Fruit fly (Drosophila melanogaster) whole organism, embryonic: ENCODE data around the gene CG3587.

Source experiments
- Abd-B ChIP-seq: fragments of 200-800 bp; sonication (Bioruptor generic); optimal IDR thresholded peaks from 2 replicates; lab custom pipeline; 2018; ENCODE audit warnings: missing biosample characterization, mild to moderate bottlenecking, missing genetic modification characterization, moderate library complexity
- Adf1 ChIP-seq: fragments of 200-800 bp; sonication (Bioruptor generic); IDR thresholded peaks from 2 replicates; pipeline ENCODE4 v1.3.6; 2022; ENCODE audit warnings: missing biosample characterization, missing genetic modification characterization
- Blimp-1 ChIP-seq: fragments of 200-800 bp; sonication (Bioruptor generic); optimal IDR thresholded peaks from 3 replicates; lab custom pipeline; 2018; ENCODE audit warnings: missing biosample characterization, missing genetic modification characterization, mild to moderate bottlenecking, moderate library complexity, missing genetic modification reagents
- CG11695 ChIP-seq: fragments of 200-800 bp; sonication (Bioruptor generic); IDR thresholded peaks from 3 replicates; pipeline ENCODE4 v1.3.6; 2022; ENCODE audit warnings: missing biosample characterization, missing genetic modification characterization
- CG16815 ChIP-seq: fragments of 200-800 bp; sonication (Bioruptor generic); optimal IDR thresholded peaks from 3 replicates; lab custom pipeline; 2017; ENCODE audit warnings: missing biosample characterization, mild to moderate bottlenecking, missing genetic modification characterization
- CG17568 ChIP-seq: fragments of 200-800 bp; sonication (Bioruptor generic); optimal IDR thresholded peaks from 2 replicates; lab custom pipeline; 2018; ENCODE audit warnings: missing biosample characterization, mild to moderate bottlenecking, missing genetic modification characterization, moderate library complexity
- CG1832 ChIP-seq: fragments of 200-800 bp; sonication (Bioruptor generic); optimal IDR thresholded peaks from 2 replicates; lab custom pipeline; 2017; ENCODE audit warnings: missing biosample characterization, mild to moderate bottlenecking, missing genetic modification characterization, inconsistent platforms
- CG31365 ChIP-seq: fragments of 200-800 bp; sonication (Bioruptor generic); optimal IDR thresholded peaks from 2 replicates; lab custom pipeline; 2018; ENCODE audit warnings: missing biosample characterization, mild to moderate bottlenecking, missing genetic modification characterization
- CG32772 ChIP-seq: fragments of 200-800 bp; sonication (Bioruptor generic); IDR thresholded peaks from 2 replicates; pipeline ENCODE4 v1.3.6; 2022; ENCODE audit warnings: missing biosample characterization, missing genetic modification characterization
- CG4328 ChIP-seq: fragments of 200-800 bp; sonication (Bioruptor generic); optimal IDR thresholded peaks from 3 replicates; lab custom pipeline; 2017; ENCODE audit warnings: missing biosample characterization, missing genetic modification reagents, missing genetic modification characterization
- CG5180 ChIP-seq: fragments of 200-800 bp; sonication (Bioruptor generic); optimal IDR thresholded peaks from 3 replicates; lab custom pipeline; 2017; ENCODE audit warnings: missing biosample characterization, missing genetic modification characterization, mild to moderate bottlenecking, moderate library complexity, missing genetic modification reagents
- CG6254 ChIP-seq: fragments of 200-800 bp; sonication (Bioruptor generic); optimal IDR thresholded peaks from 3 replicates; lab custom pipeline; 2017; ENCODE audit warnings: mild to moderate bottlenecking, missing biosample characterization, missing genetic modification reagents, missing genetic modification characterization
- CG9797 ChIP-seq: fragments of 200-800 bp; sonication (Bioruptor generic); optimal IDR thresholded peaks from 3 replicates; lab custom pipeline; 2018; ENCODE audit warnings: missing biosample characterization, mild to moderate bottlenecking, missing genetic modification characterization
- D ChIP-seq, 2 experiments: fragments of 200-800 bp in 1 of 2; fragments of >200 bp in 1 of 2; sonication (Bioruptor generic) in 1 of 2; optimal IDR thresholded peaks; 2 replicates in 1 of 2; 3 replicates in 1 of 2; lab custom pipeline; 2017; ENCODE audit warnings: mild to moderate bottlenecking in 1 of 2, missing biosample characterization in 1 of 2, missing genetic modification characterization in 1 of 2, missing genetic modification reagents in 1 of 2
- Dip2 ChIP-seq: fragments of 200-800 bp; sonication (Bioruptor generic); IDR thresholded peaks from 2 replicates; pipeline ENCODE4 v1.3.6; 2022; ENCODE audit warnings: missing biosample characterization, missing genetic modification characterization
- Drgx ChIP-seq: fragments of 200-800 bp; sonication (Bioruptor generic); IDR thresholded peaks from 2 replicates; pipeline ENCODE4 v1.3.6; 2022; ENCODE audit warnings: missing biosample characterization, missing genetic modification characterization
- Gug ChIP-seq: fragments of 200-800 bp; sonication (Bioruptor generic); IDR thresholded peaks from 4 replicates; pipeline ENCODE4 v1.3.6; 2022; ENCODE audit warnings: missing biosample characterization, missing genetic modification characterization
- Hr51 ChIP-seq, 2 experiments: fragments of 200-800 bp; sonication (Bioruptor generic); optimal IDR thresholded peaks; 2 replicates in 1 of 2; 3 replicates in 1 of 2; lab custom pipeline; 2016 to 2018; ENCODE audit warnings: missing biosample characterization in 2 of 2, missing genetic modification characterization in 2 of 2, mild to moderate bottlenecking in 1 of 2, moderate library complexity in 1 of 2
- Hr78 ChIP-seq, 2 experiments: fragments of 200-800 bp in 1 of 2; fragments of >200 bp in 1 of 2; sonication (Bioruptor generic) in 1 of 2; optimal IDR thresholded peaks; 2 replicates each; lab custom pipeline; 2017 to 2019; ENCODE audit warnings: missing biosample characterization in 2 of 2, missing genetic modification characterization in 2 of 2, mild to moderate bottlenecking in 1 of 2, moderate library complexity in 1 of 2
- Mad ChIP-seq: fragments of 200-800 bp; sonication (Bioruptor generic); optimal IDR thresholded peaks from 2 replicates; lab custom pipeline; 2016; ENCODE audit warnings: missing biosample characterization, missing genetic modification characterization
- Med ChIP-seq: fragments of 200-800 bp; sonication (Bioruptor generic); peaks from one replicate; lab custom pipeline; 2016; ENCODE audit warnings: missing biosample characterization, missing genetic modification characterization, mild to moderate bottlenecking, inconsistent platforms, moderate library complexity
- Stat92E ChIP-seq, 3 experiments: fragments of >200 bp in 2 of 3; fragments of 200-800 bp in 1 of 3; sonication (Bioruptor generic) in 1 of 3; optimal IDR thresholded peaks; 2 replicates each; lab custom pipeline; 2017 to 2019; ENCODE audit warnings: missing biosample characterization in 3 of 3, missing genetic modification characterization in 3 of 3, mild to moderate bottlenecking in 1 of 3, moderate library complexity in 1 of 3
- Trl ChIP-seq, 3 experiments: fragments of >200 bp in 2 of 3; fragments of 200-800 bp in 1 of 3; sonication (Bioruptor generic) in 1 of 3; optimal IDR thresholded peaks; 2 replicates in 1 of 3; 3 replicates in 2 of 3; lab custom pipeline; 2016 to 2017; ENCODE audit warnings: missing biosample characterization in 1 of 3, missing genetic modification characterization in 1 of 3
- ap ChIP-seq: fragments of 200-800 bp; sonication (Bioruptor generic); IDR thresholded peaks from 2 replicates; pipeline ENCODE4 v1.3.6; 2022; ENCODE audit warnings: missing biosample characterization, missing genetic modification characterization
- bbx ChIP-seq: fragments of 200-800 bp; sonication (Bioruptor generic); IDR thresholded peaks from 2 replicates; pipeline ENCODE4 v1.3.6; 2022; ENCODE audit warnings: missing biosample characterization, missing genetic modification characterization; ENCODE audit not compliant: partially characterized antibody
- bigmax ChIP-seq: fragments of 200-800 bp; sonication (Bioruptor generic); optimal IDR thresholded peaks from 2 replicates; lab custom pipeline; 2018; ENCODE audit warnings: missing biosample characterization, mild to moderate bottlenecking, missing genetic modification characterization
- cg ChIP-seq: fragments of 200-800 bp; sonication (Bioruptor generic); optimal IDR thresholded peaks from 3 replicates; lab custom pipeline; 2019; ENCODE audit warnings: missing biosample characterization, mild to moderate bottlenecking, missing genetic modification characterization, moderate library complexity
- crol ChIP-seq: fragments of 200-800 bp; sonication (Bioruptor generic); IDR thresholded peaks from 2 replicates; pipeline ENCODE4 v1.3.6; 2022; ENCODE audit warnings: missing biosample characterization, missing genetic modification characterization
- dan ChIP-seq: fragments of 200-800 bp; sonication (Bioruptor generic); IDR thresholded peaks from 2 replicates; pipeline ENCODE4 v1.3.6; 2022; ENCODE audit warnings: missing biosample characterization, missing genetic modification characterization
- dmrt11E ChIP-seq: fragments of 200-800 bp; sonication (Bioruptor generic); optimal IDR thresholded peaks from 3 replicates; lab custom pipeline; 2018; ENCODE audit warnings: missing biosample characterization, mild to moderate bottlenecking, missing genetic modification characterization, moderate library complexity
- eve ChIP-seq, 2 experiments: fragments of >200 bp; optimal IDR thresholded peaks; 2 replicates each; lab custom pipeline; 2017; ENCODE audit warnings: missing biosample characterization in 2 of 2, missing genetic modification characterization in 2 of 2
- jumu ChIP-seq: fragments of 200-800 bp; sonication (Bioruptor generic); optimal IDR thresholded peaks from 3 replicates; lab custom pipeline; 2016; ENCODE audit warnings: missing biosample characterization, missing genetic modification characterization
- klu ChIP-seq: fragments of 200-800 bp; sonication (Bioruptor generic); IDR thresholded peaks from 2 replicates; pipeline ENCODE4 v1.3.6; 2022; ENCODE audit warnings: missing biosample characterization, missing genetic modification characterization
- peb ChIP-seq: fragments of 200-800 bp; sonication (Bioruptor generic); IDR thresholded peaks from 2 replicates; pipeline ENCODE4 v1.3.6; 2022; ENCODE audit warnings: missing biosample characterization, missing genetic modification characterization
- sens ChIP-seq: fragments of 200-800 bp; sonication (Bioruptor generic); peaks from one replicate; lab custom pipeline; 2016; ENCODE audit warnings: missing biosample characterization, missing genetic modification characterization
- sisA ChIP-seq: fragments of 200-800 bp; sonication (Bioruptor generic); IDR thresholded peaks from 2 replicates; pipeline ENCODE4 v1.3.6; 2022; ENCODE audit warnings: missing biosample characterization, missing genetic modification characterization
- sr ChIP-seq: fragments of 200-800 bp; sonication (Bioruptor generic); IDR thresholded peaks from 3 replicates; pipeline ENCODE4 v1.3.6; 2022; ENCODE audit warnings: missing biosample characterization, missing genetic modification characterization
- vvl ChIP-seq: fragments of 200-800 bp; sonication (Bioruptor generic); IDR thresholded peaks from 2 replicates; pipeline ENCODE4 v1.3.6; 2022; ENCODE audit warnings: missing biosample characterization, missing genetic modification characterization
- yki ChIP-seq: fragments of >200 bp; optimal IDR thresholded peaks from 3 replicates; lab custom pipeline; 2018

The CG3587 gene

dm6 chrX:1963591-1964216 lies 23.6 kb downstream of the CG3587 start (continued):
- TF ChIP-seq Stat92E (GFP tag; optimal IDR thresholded peaks at IDR 0.05; lab: Kevin White, UChicago) (no peak), CG9797 (GFP tag; lab: Kevin White, UChicago) (peak; percentile 2)
- TF ChIP-seq, all 482 proteins: peak for 424

- TF ChIP-seq Hr51 (GFP tag; optimal IDR thresholded peaks at IDR 0.05; lab: Kevin White, UChicago) (no peak), vvl (GFP tag; lab: Robert Waterston, UW) (peak; percentile 84; the same call in 1 of the 2 replicates), Med (peak; percentile 11), dmrt11E (tag; lab: Kevin White, UChicago) (no peak), crol (GFP tag; lab: Robert Waterston, UW) (peak; percentile 62), Trl (optimal IDR thresholded peaks at IDR 0.05; lab: Kevin White, UChicago) (peak; percentile 59 to 78), Trl (GFP tag; optimal IDR thresholded peaks at IDR 0.05; lab: Kevin White, UChicago) (no peak), Hr78 (GFP tag; optimal IDR thresholded peaks at IDR 0.05; lab: Kevin White, UChicago) (peak in 1 of 2 experiments; percentile 79), bigmax (GFP tag; lab: Kevin White, UChicago) (peak; percentile 55), bbx (0 out of 2 replicates have a peak, but pooled peaks have one; percentile 7), CG31365 (tag; lab: Kevin White, UChicago) (no peak), CG6254 (no peak), Dip2 (no peak), klu (GFP tag; lab: Robert Waterston, UW) (no peak), CG11695 (GFP tag; lab: Robert Waterston, UW) (no peak), eve (GFP tag; optimal IDR thresholded peaks at IDR 0.05; lab: Kevin White, UChicago) (peak in 1 of 2 experiments; percentile 75), yki (lab: Kevin White, UChicago) (peak; percentile 8), Blimp-1 (GFP tag; lab: Kevin White, UChicago) (peak; percentile 57), Drgx (GFP tag; lab: Robert Waterston, UW) (peak; percentile 27; the same call in 1 of the 2 replicates), CG5180 (GFP tag; lab: Kevin White, UChicago) (no peak), CG1832 (GFP tag; lab: Kevin White, UChicago) (peak; percentile 9), sens (GFP tag; lab: Kevin White, UChicago) (peak; percentile 18)
Measured at dm6 chrX:1964409-1965345, 24.6 kb downstream of the CG3587 start.

- TF ChIP-seq ap (GFP tag; lab: Robert Waterston, UW), result no peak
- 0 out of 2 replicates have a peak, but pooled peaks have one; percentile 7 for TF ChIP-seq Adf1
Measured at dm6 chrX:1965512-1965911, 25.4 kb downstream of the CG3587 start.

- TF ChIP-seq CG16815 (GFP tag; lab: Kevin White, UChicago) (no peak), cg (GFP tag; lab: Kevin White, UChicago) (peak; percentile 79), peb (no peak), dmrt11E (tag; lab: Kevin White, UChicago) (no peak), CG32772 (GFP tag; lab: Robert Waterston, UW) (peak; percentile 76), sr (GFP tag; lab: Robert Waterston, UW) (peak; percentile 93), Gug (GFP tag; lab: Robert Waterston, UW) (no peak), Hr78 (GFP tag; optimal IDR thresholded peaks at IDR 0.05; lab: Kevin White, UChicago) (peak in 1 of 2 experiments; percentile 84), Trl (optimal IDR thresholded peaks at IDR 0.05; lab: Kevin White, UChicago) (no peak), Trl (GFP tag; optimal IDR thresholded peaks at IDR 0.05; lab: Kevin White, UChicago) (no peak), CG4328 (GFP tag; lab: Kevin White, UChicago) (no peak), D (optimal IDR thresholded peaks at IDR 0.05; lab: Kevin White, UChicago) (no peak), D (GFP tag; optimal IDR thresholded peaks at IDR 0.05; lab: Kevin White, UChicago) (no peak), jumu (no peak), sisA (GFP tag; lab: Robert Waterston, UW) (no peak), CG17568 (no peak), Abd-B (GFP tag; lab: Kevin White, UChicago) (peak; percentile 21), dan (GFP tag; lab: Robert Waterston, UW) (no peak), Mad (GFP tag; lab: Kevin White, UChicago) (no peak)
Measured at dm6 chrX:1965979-1966778, 26.1 kb downstream of the CG3587 start.
